Worm (Caenorhabditis elegans) whole organism, mixed stage, embryonic: ENCODE measurements around the gene spe-27.

Experiments used
- blmp-1 ChIP-seq: fragments of 150-350 bp; optimal IDR thresholded peaks from 2 replicates; lab custom pipeline; 2014; ENCODE audit warnings: missing biosample characterization, missing genetic modification characterization
- ceh-39 ChIP-seq: fragments of 150-350 bp; optimal IDR thresholded peaks from 2 replicates; lab custom pipeline; 2014; ENCODE audit warnings: missing biosample characterization, missing genetic modification characterization
- ces-1 ChIP-seq: fragments of 150-350 bp; optimal IDR thresholded peaks from 2 replicates; lab custom pipeline; 2014; ENCODE audit warnings: missing biosample characterization, missing genetic modification reagents, missing genetic modification characterization
- cnd-1 ChIP-seq: fragments of 200-800 bp; sonication (Bioruptor generic); optimal IDR thresholded peaks from 2 replicates; lab custom pipeline; 2018; ENCODE audit warnings: mild to moderate bottlenecking, missing genetic modification characterization, missing compliant biosample characterization
- drap-1 ChIP-seq: fragments of 200-800 bp; sonication (Bioruptor generic); optimal IDR thresholded peaks from 3 replicates; lab custom pipeline; 2018; ENCODE audit warnings: mild to moderate bottlenecking, missing genetic modification characterization, missing compliant biosample characterization
- elt-1 ChIP-seq: sonication (generic microtip); optimal IDR thresholded peaks from 2 replicates; lab custom pipeline; 2017; ENCODE audit warnings: missing genetic modification characterization, mild to moderate bottlenecking, missing compliant biosample characterization, antibody characterized with exemption, moderate library complexity, borderline replicate concordance; ENCODE audit not compliant: insufficient read depth
- elt-3 ChIP-seq: fragments of 150-350 bp; optimal IDR thresholded peaks from 2 replicates; lab custom pipeline; 2014; ENCODE audit warnings: missing biosample characterization, missing genetic modification characterization
- flh-1 ChIP-seq: fragments of 200-800 bp; sonication (Bioruptor generic); optimal IDR thresholded peaks from 2 replicates; lab custom pipeline; 2018; ENCODE audit warnings: mild to moderate bottlenecking, missing genetic modification characterization, moderate library complexity, missing compliant biosample characterization
- ham-2 ChIP-seq: fragments of 200-800 bp; sonication (Bioruptor generic); optimal IDR thresholded peaks from 2 replicates; lab custom pipeline; 2018; ENCODE audit warnings: mild to moderate bottlenecking, missing genetic modification characterization, missing compliant biosample characterization
- lin-13 ChIP-seq: fragments of 150-350 bp; optimal IDR thresholded peaks from 2 replicates; lab custom pipeline; 2014; ENCODE audit warnings: missing biosample characterization, missing genetic modification characterization
- lin-32 ChIP-seq: fragments of 200-800 bp; sonication (Bioruptor generic); optimal IDR thresholded peaks from 2 replicates; lab custom pipeline; 2018; ENCODE audit warnings: mild to moderate bottlenecking, missing genetic modification characterization, missing compliant biosample characterization
- lsy-2 ChIP-seq: fragments of 150-350 bp; optimal IDR thresholded peaks from 2 replicates; lab custom pipeline; 2014; ENCODE audit warnings: missing biosample characterization, missing genetic modification characterization
- mab-5 ChIP-seq: fragments of 150-350 bp; optimal IDR thresholded peaks from 2 replicates; lab custom pipeline; 2014; ENCODE audit warnings: missing biosample characterization, missing genetic modification characterization
- mep-1 ChIP-seq: fragments of 150-350 bp; optimal IDR thresholded peaks from 2 replicates; lab custom pipeline; 2017; ENCODE audit warnings: missing biosample characterization, missing genetic modification reagents, missing genetic modification characterization, inconsistent platforms
- mls-2 ChIP-seq: sonication (generic microtip); optimal IDR thresholded peaks from 2 replicates; lab custom pipeline; 2016; ENCODE audit warnings: mild to moderate bottlenecking, missing genetic modification characterization, moderate library complexity, missing compliant biosample characterization
- nhr-12 ChIP-seq: fragments of 150-350 bp; optimal IDR thresholded peaks from 2 replicates; lab custom pipeline; 2014; ENCODE audit warnings: missing biosample characterization, missing genetic modification characterization
- nhr-2 ChIP-seq: fragments of 150-350 bp; optimal IDR thresholded peaks from 2 replicates; lab custom pipeline; 2014; ENCODE audit warnings: missing biosample characterization, missing genetic modification characterization
- nhr-237 ChIP-seq: fragments of 150-350 bp; optimal IDR thresholded peaks from 2 replicates; lab custom pipeline; 2014; ENCODE audit warnings: missing biosample characterization, missing genetic modification characterization
- nhr-28 ChIP-seq: fragments of 150-350 bp; optimal IDR thresholded peaks from 2 replicates; lab custom pipeline; 2014; ENCODE audit warnings: missing biosample characterization, missing genetic modification characterization
- pha-4 ChIP-seq: fragments of 150-350 bp; optimal IDR thresholded peaks from 2 replicates; lab custom pipeline; 2018; ENCODE audit warnings: missing biosample characterization, missing genetic modification reagents, missing genetic modification characterization
- sem-2 ChIP-seq: fragments of 200-800 bp; sonication (Bioruptor generic); optimal IDR thresholded peaks from 2 replicates; lab custom pipeline; 2018; ENCODE audit warnings: mild to moderate bottlenecking, missing genetic modification characterization, missing compliant biosample characterization
- snpc-4 ChIP-seq: fragments of 150-350 bp; optimal IDR thresholded peaks from 2 replicates; lab custom pipeline; 2014; ENCODE audit warnings: missing biosample characterization, missing genetic modification characterization
- sptf-1 ChIP-seq: sonication (generic microtip); optimal IDR thresholded peaks from 2 replicates; lab custom pipeline; 2017; ENCODE audit warnings: mild to moderate bottlenecking, missing genetic modification characterization, moderate library complexity, missing compliant biosample characterization
- tbx-8 ChIP-seq: fragments of 200-800 bp; sonication (Bioruptor generic); optimal IDR thresholded peaks from 2 replicates; lab custom pipeline; 2018; ENCODE audit warnings: mild to moderate bottlenecking, missing genetic modification characterization, moderate library complexity, missing compliant biosample characterization
- unc-120 ChIP-seq: sonication (generic microtip); optimal IDR thresholded peaks from 2 replicates; lab custom pipeline; 2017; ENCODE audit warnings: missing genetic modification characterization, missing compliant biosample characterization; ENCODE audit not compliant: poor library complexity, severe bottlenecking
- unc-39 ChIP-seq: fragments of 150-350 bp; optimal IDR thresholded peaks from 2 replicates; lab custom pipeline; 2014; ENCODE audit warnings: missing biosample characterization, missing genetic modification characterization
- unc-62 ChIP-seq: fragments of 150-350 bp; optimal IDR thresholded peaks from 2 replicates; lab custom pipeline; 2014; ENCODE audit warnings: missing biosample characterization, missing genetic modification reagents, missing genetic modification characterization
- zip-8 ChIP-seq: fragments of 150-350 bp; optimal IDR thresholded peaks from 2 replicates; lab custom pipeline; 2014; ENCODE audit warnings: missing biosample characterization, missing genetic modification characterization
- ztf-11 ChIP-seq: fragments of 150-350 bp; optimal IDR thresholded peaks from 2 replicates; lab custom pipeline; 2014; ENCODE audit warnings: missing biosample characterization, missing genetic modification characterization

spe-27 gene

DNA sequence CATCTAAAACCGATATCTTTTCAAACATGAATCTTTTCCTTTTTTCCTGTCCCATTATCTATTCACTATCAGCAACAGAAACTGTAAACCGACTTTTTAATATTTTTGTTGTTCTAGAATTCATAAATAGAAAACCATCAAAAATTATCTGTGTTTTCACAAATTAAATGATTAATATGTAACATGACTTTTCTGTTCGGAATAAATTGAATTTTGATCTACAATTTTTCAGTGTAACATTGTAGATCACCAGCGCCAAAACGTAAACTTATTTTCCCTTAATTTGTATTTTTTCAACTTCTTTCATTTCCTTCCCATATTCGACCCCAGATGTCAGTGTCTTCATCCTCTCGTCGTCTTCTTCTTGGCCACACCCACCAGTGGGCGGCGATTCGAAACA is 25.5 kb upstream of the spe-27 start, which contains the start of gene H04M03.3:
TSS of gene H04M03.3 (plus strand) at position 301 of the 400 bp plus-strand sequence.
- TF ChIP-seq mep-1 (no peak), unc-39 (tag; lab: Kevin White, UChicago) (no peak), cnd-1 (no peak), elt-1 (tag; lab: Kevin White, UChicago) (no peak)
- TF ChIP-seq, all 35 proteins: peak for 0

DNA sequence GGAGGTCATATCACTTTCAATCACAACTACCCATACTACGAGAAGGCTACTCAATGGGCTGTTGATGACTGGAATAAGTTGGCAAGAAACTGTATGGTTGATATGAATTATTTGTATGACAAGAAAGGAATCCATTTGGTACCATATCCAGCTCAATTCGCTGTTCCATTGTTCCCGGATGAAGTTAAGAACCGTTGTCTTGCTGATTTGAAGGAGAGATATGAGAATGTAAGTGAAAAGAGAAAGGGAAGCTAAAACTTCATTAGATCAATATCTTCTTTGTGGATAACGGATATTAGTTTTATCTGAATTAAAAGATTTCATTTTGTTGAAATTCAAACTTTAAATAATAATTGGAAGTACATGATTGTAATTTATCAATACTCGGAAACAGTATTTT is 20.9 kb upstream of the spe-27 start:
- TF ChIP-seq sem-2 (no peak), lin-13 (tag; lab: Kevin White, UChicago) (no peak), nhr-28 (no peak), unc-39 (tag; lab: Kevin White, UChicago) (no peak), lsy-2 (tag; lab: Kevin White, UChicago) (no peak)
- TF ChIP-seq, all 35 proteins: peak for 0

DNA sequence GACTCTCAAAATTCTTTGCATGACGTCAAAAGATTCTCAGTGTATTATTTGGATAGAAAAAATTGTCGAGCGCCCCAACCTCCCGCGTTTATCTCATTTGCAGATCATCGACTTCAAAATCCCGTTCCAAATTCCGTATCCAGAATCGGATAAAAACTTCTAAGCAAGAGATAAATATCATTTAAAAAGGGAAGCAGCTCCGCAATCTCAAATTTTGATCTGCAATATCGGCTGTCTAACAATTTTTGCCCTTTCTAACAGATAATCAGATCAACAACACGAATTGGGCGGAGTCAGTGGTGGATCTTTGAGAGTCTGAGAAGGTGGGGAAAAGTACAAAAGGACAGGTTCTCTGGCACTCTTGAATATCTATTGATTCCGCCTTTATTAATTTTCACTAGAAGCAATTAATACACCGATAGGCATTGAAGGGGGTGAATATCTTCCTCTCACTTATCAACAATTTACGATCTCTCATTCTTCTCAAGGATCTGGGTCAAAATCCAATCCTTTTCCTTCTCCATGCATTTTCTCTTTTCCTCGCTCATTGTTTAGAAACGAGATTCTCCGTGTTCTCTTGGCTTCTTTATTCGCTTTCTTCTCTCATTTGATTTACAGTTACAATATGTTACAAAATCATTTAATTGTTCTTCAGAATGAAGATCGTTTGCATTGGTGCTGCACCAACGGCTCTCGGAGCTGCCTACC is 19.6 kb upstream of the spe-27 start, which contains the start of gene glf-1:
TSS of gene glf-1 (plus strand) at position 656 of the 708 bp plus-strand sequence.
- peak; percentile 78 for TF ChIP-seq elt-1 (tag; lab: Kevin White, UChicago)
- TF ChIP-seq nhr-28, result no peak

ce11 chrIV:5884500-5884899 is 18.8 kb upstream of the spe-27 start, which contains the start of gene H04M03.11:
Gene H04M03.11, minus strand, starts transcription at chrIV:5884600.
- TF ChIP-seq ham-2 (GFP tag; lab: Kevin White, UChicago) (no peak), ces-1 (GFP tag; lab: Kevin White, UChicago) (no peak), elt-3 (tag; lab: Kevin White, UChicago) (no peak), pha-4 (tag; lab: Kevin White, UChicago) (no peak), ztf-11 (tag; lab: Kevin White, UChicago) (no peak), elt-1 (tag; lab: Kevin White, UChicago) (no peak), zip-8 (no peak), mls-2 (tag; lab: Kevin White, UChicago) (no peak), unc-62 (GFP tag; lab: Kevin White, UChicago) (no peak), lsy-2 (tag; lab: Kevin White, UChicago) (no peak), tbx-8 (GFP tag; lab: Kevin White, UChicago) (no peak), nhr-28 (no peak), unc-39 (tag; lab: Kevin White, UChicago) (no peak), sem-2 (no peak), nhr-12 (tag; lab: Kevin White, UChicago) (no peak), nhr-2 (tag; lab: Kevin White, UChicago) (no peak)

DNA sequence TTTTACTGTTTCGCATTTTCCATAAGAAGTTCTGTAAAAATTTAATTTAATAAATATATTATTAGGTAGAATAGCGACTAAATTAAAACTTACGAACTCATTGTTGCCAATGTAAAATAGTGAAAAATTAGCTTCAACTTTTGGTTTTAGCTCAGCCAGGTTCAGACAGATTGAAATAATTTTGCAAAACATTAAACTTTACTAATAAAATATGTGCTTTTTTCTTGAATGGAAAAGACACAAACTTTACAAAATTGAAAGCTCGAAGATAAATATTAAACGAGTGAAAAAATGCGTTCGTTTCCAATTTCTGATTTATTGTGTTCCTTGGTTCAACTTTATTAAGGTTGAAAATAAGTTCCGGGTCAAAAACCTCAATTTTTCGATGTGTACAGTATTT is 14.1 kb upstream of the spe-27 start, which contains the start of gene srv-22:
TSS of gene srv-22 (minus strand) at position 101 of the 400 bp plus-strand sequence.
- no peak for TF ChIP-seq lin-32
- TF ChIP-seq ces-1 (GFP tag; lab: Kevin White, UChicago), result no peak
- TF ChIP-seq flh-1 (GFP tag; lab: Kevin White, UChicago), result no peak
- no peak for TF ChIP-seq snpc-4 (tag; lab: Kevin White, UChicago)
- TF ChIP-seq blmp-1 (tag; lab: Kevin White, UChicago), result no peak

ce11 chrIV:5877246-5877645 is 11.5 kb upstream of the spe-27 start, which contains the start of gene srv-21:
Gene srv-21, minus strand, starts transcription at chrIV:5877346.
- no peak for TF ChIP-seq ceh-39 (tag; lab: Kevin White, UChicago)
- TF ChIP-seq lin-32, result no peak
- no peak for TF ChIP-seq zip-8
- no peak for TF ChIP-seq sptf-1
- TF ChIP-seq unc-62 (GFP tag; lab: Kevin White, UChicago), result no peak
- TF ChIP-seq mab-5, result no peak
- TF ChIP-seq ham-2 (GFP tag; lab: Kevin White, UChicago), result no peak
- no peak for TF ChIP-seq unc-120 (tag; lab: Kevin White, UChicago)
- TF ChIP-seq drap-1 (GFP tag; lab: Kevin White, UChicago), result no peak
- no peak for TF ChIP-seq sem-2
- no peak for TF ChIP-seq nhr-237 (tag; lab: Kevin White, UChicago)
